Worm (Caenorhabditis elegans) whole organism, young adult: Measurements from ENCODE around the gene Y46G5A.8.

Experiments
- B0261.1 ChIP-seq: sonication (generic microtip); optimal IDR thresholded peaks from 2 replicates; lab custom pipeline; 2016; ENCODE audit warnings: mild to moderate bottlenecking, missing genetic modification characterization, moderate library complexity, missing compliant biosample characterization
- B0336.3 ChIP-seq: fragments of 200-800 bp; sonication (Bioruptor generic); IDR thresholded peaks from 2 replicates; pipeline ENCODE4 v1.3.6; 2022; ENCODE audit warnings: missing genetic modification characterization, missing compliant biosample characterization
- C17E4.6 ChIP-seq: fragments of 200-800 bp; sonication (Bioruptor generic); IDR thresholded peaks from 2 replicates; pipeline ENCODE4 v1.3.6; 2022; ENCODE audit warnings: missing genetic modification reagents, missing genetic modification characterization, missing compliant biosample characterization
- F23B12.7 ChIP-seq: sonication (generic microtip); optimal IDR thresholded peaks from 2 replicates; lab custom pipeline; 2017; ENCODE audit warnings: missing genetic modification characterization, mild to moderate bottlenecking, missing compliant biosample characterization, antibody characterized with exemption, moderate library complexity; ENCODE audit not compliant: insufficient read depth
- F37B4.10 ChIP-seq: fragments of 200-800 bp; sonication (Bioruptor generic); IDR thresholded peaks from 2 replicates; pipeline ENCODE4 v1.3.6; 2022; ENCODE audit warnings: missing genetic modification characterization, missing compliant biosample characterization
- F52B5.7 ChIP-seq: sonication (generic microtip); optimal IDR thresholded peaks from 2 replicates; lab custom pipeline; 2016; ENCODE audit warnings: mild to moderate bottlenecking, missing genetic modification characterization, missing compliant biosample characterization
- K12H6.12 ChIP-seq: fragments of 200-800 bp; sonication (Bioruptor generic); optimal IDR thresholded peaks from 2 replicates; lab custom pipeline; 2018; ENCODE audit warnings: mild to moderate bottlenecking, missing genetic modification characterization, missing compliant biosample characterization
- Y79H2A.3 ChIP-seq: fragments of 200-800 bp; sonication (Bioruptor generic); conservative IDR thresholded peaks from 2 replicates; pipeline ENCODE4 v1.3.6; 2022; ENCODE audit warnings: missing genetic modification reagents, missing genetic modification characterization, missing compliant biosample characterization
- akir-1 ChIP-seq: fragments of 200-800 bp; sonication (Bioruptor generic); optimal IDR thresholded peaks from 2 replicates; lab custom pipeline; 2018; ENCODE audit warnings: mild to moderate bottlenecking, missing genetic modification characterization, moderate library complexity, missing compliant biosample characterization
- aptf-2 ChIP-seq: fragments of 200-800 bp; sonication (Bioruptor generic); conservative IDR thresholded peaks from 2 replicates; pipeline ENCODE4 v1.3.6; 2022; ENCODE audit warnings: missing genetic modification reagents, missing genetic modification characterization, missing compliant biosample characterization
- atf-7 ChIP-seq: sonication (generic microtip); optimal IDR thresholded peaks from 2 replicates; lab custom pipeline; 2017; ENCODE audit warnings: mild to moderate bottlenecking, missing genetic modification characterization, missing compliant biosample characterization
- athp-1 ChIP-seq: sonication (generic microtip); optimal IDR thresholded peaks from 2 replicates; lab custom pipeline; 2017; ENCODE audit warnings: mild to moderate bottlenecking, missing genetic modification characterization, missing compliant biosample characterization
- attf-5 ChIP-seq: fragments of 200-800 bp; sonication (Bioruptor generic); optimal IDR thresholded peaks from 2 replicates; lab custom pipeline; 2018; ENCODE audit warnings: mild to moderate bottlenecking, missing genetic modification characterization, missing compliant biosample characterization
- bed-1 ChIP-seq: fragments of 200-800 bp; sonication (Bioruptor generic); IDR thresholded peaks from 2 replicates; pipeline ENCODE4 v1.3.6; 2022; ENCODE audit warnings: missing genetic modification reagents, missing genetic modification characterization, missing compliant biosample characterization
- cebp-1 ChIP-seq, 2 experiments: fragments of 200-800 bp in 1 of 2; sonication (Bioruptor generic) in 1 of 2; sonication (generic microtip) in 1 of 2; IDR thresholded peaks in 1 of 2; optimal IDR thresholded peaks in 1 of 2; 2 replicates each; pipeline versions ENCODE4 v1.3.6 to Lab custom; 2017 to 2022; ENCODE audit warnings: missing compliant biosample characterization in 2 of 2, missing genetic modification characterization in 2 of 2, mild to moderate bottlenecking in 1 of 2, missing genetic modification reagents in 1 of 2, moderate library complexity in 1 of 2
- cebp-2 ChIP-seq: fragments of 200-800 bp; sonication (Bioruptor generic); IDR thresholded peaks from 2 replicates; pipeline ENCODE4 v1.3.6; 2022; ENCODE audit warnings: missing genetic modification characterization, missing compliant biosample characterization
- ceh-40 ChIP-seq: fragments of 200-800 bp; sonication (Bioruptor generic); IDR thresholded peaks from 2 replicates; pipeline ENCODE4 v1.3.6; 2022; ENCODE audit warnings: missing genetic modification characterization, missing compliant biosample characterization
- ceh-58 ChIP-seq: fragments of 200-800 bp; sonication (Bioruptor generic); IDR thresholded peaks from 2 replicates; pipeline ENCODE4 v1.3.6; 2022; ENCODE audit warnings: missing genetic modification characterization, missing compliant biosample characterization
- die-1 ChIP-seq: sonication (generic microtip); optimal IDR thresholded peaks from 2 replicates; lab custom pipeline; 2016; ENCODE audit warnings: missing genotype, mild to moderate bottlenecking, missing genetic modification characterization, missing compliant biosample characterization
- dpl-1 ChIP-seq: fragments of 150-350 bp; optimal IDR thresholded peaks from 2 replicates; lab custom pipeline; 2014; ENCODE audit warnings: missing biosample characterization, missing genetic modification reagents, missing genetic modification characterization
- efl-1 ChIP-seq: fragments of 150-350 bp; optimal IDR thresholded peaks from 2 replicates; lab custom pipeline; 2014; ENCODE audit warnings: missing biosample characterization, missing genetic modification reagents, missing genetic modification characterization
- egl-18 ChIP-seq: fragments of 200-800 bp; sonication (Bioruptor generic); IDR thresholded peaks from 2 replicates; pipeline ENCODE4 v1.3.6; 2022; ENCODE audit warnings: missing genetic modification reagents, missing genetic modification characterization, missing compliant biosample characterization
- ekl-4 ChIP-seq: fragments of 200-800 bp; sonication (Bioruptor generic); IDR thresholded peaks from 2 replicates; pipeline ENCODE4 v1.3.6; 2022; ENCODE audit warnings: missing genetic modification reagents, missing genetic modification characterization, missing compliant biosample characterization
- him-1 ChIP-seq: sonication (generic microtip); optimal IDR thresholded peaks from 2 replicates; lab custom pipeline; 2016; ENCODE audit warnings: missing genotype, missing genetic modification reagents, missing genetic modification characterization, missing compliant biosample characterization
- hmg-20 ChIP-seq: fragments of 200-800 bp; sonication (Bioruptor generic); IDR thresholded peaks from 2 replicates; pipeline ENCODE4 v1.3.6; 2022; ENCODE audit warnings: missing genetic modification reagents, missing genetic modification characterization, missing compliant biosample characterization
- hrde-1 ChIP-seq: sonication (generic microtip); optimal IDR thresholded peaks from 2 replicates; lab custom pipeline; 2016; ENCODE audit warnings: missing genetic modification characterization, mild to moderate bottlenecking, missing compliant biosample characterization, moderate library complexity, missing genotype, missing genetic modification reagents, borderline replicate concordance
- hsf-1 ChIP-seq: fragments of 200-800 bp; sonication (Bioruptor generic); IDR thresholded peaks from 2 replicates; pipeline ENCODE4 v1.3.6; 2022; ENCODE audit warnings: missing genetic modification reagents, missing genetic modification characterization, missing compliant biosample characterization
- let-526 ChIP-seq: fragments of 200-800 bp; sonication (Bioruptor generic); IDR thresholded peaks from 2 replicates; pipeline ENCODE4 v1.3.6; 2022; ENCODE audit warnings: missing genetic modification reagents, missing genetic modification characterization, missing compliant biosample characterization
- lin-26 ChIP-seq: fragments of 200-800 bp; sonication (Bioruptor generic); IDR thresholded peaks from 2 replicates; pipeline ENCODE4 v1.3.6; 2022; ENCODE audit warnings: missing genetic modification reagents, missing genetic modification characterization, missing compliant biosample characterization
- lin-40 ChIP-seq: sonication (generic microtip); optimal IDR thresholded peaks from 2 replicates; lab custom pipeline; 2016; ENCODE audit warnings: missing genetic modification characterization, mild to moderate bottlenecking, missing compliant biosample characterization, missing genotype, missing genetic modification reagents
- lir-1 ChIP-seq: fragments of 200-800 bp; sonication (Bioruptor generic); conservative IDR thresholded peaks from 2 replicates; pipeline ENCODE4 v1.3.6; 2022; ENCODE audit warnings: missing genetic modification reagents, missing genetic modification characterization, missing compliant biosample characterization
- lsl-1 ChIP-seq: fragments of 200-800 bp; sonication (Bioruptor generic); optimal IDR thresholded peaks from 2 replicates; lab custom pipeline; 2018; ENCODE audit warnings: mild to moderate bottlenecking, missing genetic modification characterization, moderate library complexity, missing compliant biosample characterization
- madf-3 ChIP-seq: fragments of 200-800 bp; sonication (Bioruptor generic); IDR thresholded peaks from 2 replicates; pipeline ENCODE4 v1.3.6; 2022; ENCODE audit warnings: missing genetic modification reagents, missing genetic modification characterization, missing compliant biosample characterization
- madf-8 ChIP-seq: fragments of 200-800 bp; sonication (Bioruptor generic); conservative IDR thresholded peaks from 2 replicates; pipeline ENCODE4 v1.3.6; 2022; ENCODE audit warnings: missing genetic modification reagents, missing genetic modification characterization, missing compliant biosample characterization
- mxl-1 ChIP-seq: sonication (generic microtip); optimal IDR thresholded peaks from 2 replicates; lab custom pipeline; 2016; ENCODE audit warnings: missing genetic modification characterization, missing compliant biosample characterization
- nhr-120 ChIP-seq: fragments of 200-800 bp; sonication (Bioruptor generic); IDR thresholded peaks from 2 replicates; pipeline ENCODE4 v1.3.6; 2022; ENCODE audit warnings: missing genetic modification characterization, missing compliant biosample characterization
- nhr-179 ChIP-seq: sonication (generic microtip); optimal IDR thresholded peaks from 2 replicates; lab custom pipeline; 2016; ENCODE audit warnings: mild to moderate bottlenecking, missing genetic modification characterization, missing compliant biosample characterization
- nhr-27 ChIP-seq: fragments of 200-800 bp; sonication (Bioruptor generic); optimal IDR thresholded peaks from 2 replicates; lab custom pipeline; 2018; ENCODE audit warnings: mild to moderate bottlenecking, missing genetic modification characterization, moderate library complexity, missing compliant biosample characterization
- pbrm-1 ChIP-seq: fragments of 200-800 bp; sonication (Bioruptor generic); IDR thresholded peaks from 2 replicates; pipeline ENCODE4 v1.3.6; 2022; ENCODE audit warnings: missing genetic modification reagents, missing genetic modification characterization, missing compliant biosample characterization
- rcor-1 ChIP-seq: fragments of 200-800 bp; sonication (Bioruptor generic); IDR thresholded peaks from 2 replicates; pipeline ENCODE4 v1.3.6; 2022; ENCODE audit warnings: missing genetic modification reagents, missing genetic modification characterization, missing compliant biosample characterization
- snpc-1.3 ChIP-seq: sonication (generic microtip); optimal IDR thresholded peaks from 2 replicates; lab custom pipeline; 2017; ENCODE audit warnings: missing genetic modification characterization, mild to moderate bottlenecking, missing compliant biosample characterization, antibody characterized with exemption, moderate library complexity, missing genotype, missing genetic modification reagents; ENCODE audit not compliant: insufficient read depth
- somi-1 ChIP-seq: fragments of 200-800 bp; sonication (Bioruptor generic); optimal IDR thresholded peaks from 2 replicates; lab custom pipeline; 2018; ENCODE audit warnings: mild to moderate bottlenecking, missing genetic modification characterization, missing compliant biosample characterization
- tbx-9 ChIP-seq: sonication (generic microtip); optimal IDR thresholded peaks from 2 replicates; lab custom pipeline; 2016; ENCODE audit warnings: borderline replicate concordance, missing genetic modification characterization, inconsistent platforms, missing compliant biosample characterization
- unc-130 ChIP-seq: sonication (generic microtip); optimal IDR thresholded peaks from 2 replicates; lab custom pipeline; 2016; ENCODE audit warnings: missing genetic modification reagents, missing genetic modification characterization, missing compliant biosample characterization
- zfh-2 ChIP-seq: fragments of 200-800 bp; sonication (Bioruptor generic); conservative IDR thresholded peaks from 2 replicates; pipeline ENCODE4 v1.3.6; 2022; ENCODE audit warnings: missing genetic modification reagents, missing genetic modification characterization, missing compliant biosample characterization
- ztf-18 ChIP-seq: sonication (generic microtip); optimal IDR thresholded peaks from 2 replicates; lab custom pipeline; 2016; ENCODE audit warnings: missing genotype, mild to moderate bottlenecking, missing genetic modification characterization, missing compliant biosample characterization

The Y46G5A.8 gene

ce11 chrII:12738284-12739201 lies 17.6 kb upstream of the Y46G5A.8 start, which contains the start of gene pisy-1:
TSS of gene pisy-1 (minus strand) at chrII:12738334.
- TF ChIP-seq somi-1 (GFP tag; lab: Kevin White, UChicago) (no peak), aptf-2 (no peak), let-526 (GFP tag; lab: Robert Waterston, UW) (no peak), rcor-1 (no peak), cebp-1 (GFP tag; IDR thresholded peaks at IDR 0.05; lab: Robert Waterston, UW) (no peak), cebp-1 (tag; optimal IDR thresholded peaks at IDR 0.05; lab: Kevin White, UChicago) (peak; percentile 51), hrde-1 (no peak), lsl-1 (GFP tag; lab: Kevin White, UChicago) (peak; percentile 14), snpc-1.3 (peak; percentile 31), unc-130 (no peak), B0336.3 (no peak), akir-1 (GFP tag; lab: Kevin White, UChicago) (no peak), nhr-179 (tag; lab: Kevin White, UChicago) (no peak), efl-1 (GFP tag; lab: Kevin White, UChicago) (peak; percentile 13), dpl-1 (GFP tag; lab: Kevin White, UChicago) (peak; percentile 53), K12H6.12 (tag; lab: Kevin White, UChicago) (no peak), F52B5.7 (no peak), hmg-20 (GFP tag; lab: Robert Waterston, UW) (no peak), madf-8 (GFP tag; lab: Robert Waterston, UW) (no peak), lin-26 (0 out of 2 replicates have a peak, but pooled peaks have one; percentile 44), lir-1 (GFP tag; lab: Robert Waterston, UW) (no peak), madf-3 (GFP tag; lab: Robert Waterston, UW) (peak; percentile 61), tbx-9 (tag; lab: Kevin White, UChicago) (no peak), zfh-2 (no peak), cebp-2 (GFP tag; lab: Robert Waterston, UW) (no peak), hsf-1 (GFP tag; lab: Robert Waterston, UW) (0 out of 2 replicates have a peak, but pooled peaks have one; percentile 44), attf-5 (GFP tag; lab: Kevin White, UChicago) (peak; percentile 19), F37B4.10 (GFP tag; lab: Robert Waterston, UW) (no peak), atf-7 (tag; lab: Kevin White, UChicago) (no peak), F23B12.7 (tag; lab: Kevin White, UChicago) (no peak), die-1 (tag; lab: Kevin White, UChicago) (no peak), ztf-18 (tag; lab: Kevin White, UChicago) (no peak), C17E4.6 (GFP tag; lab: Robert Waterston, UW) (no peak), mxl-1 (tag; lab: Kevin White, UChicago) (no peak), lin-40 (tag; lab: Kevin White, UChicago) (no peak), nhr-27 (tag; lab: Kevin White, UChicago) (no peak), ceh-40 (GFP tag; lab: Robert Waterston, UW) (0 out of 2 replicates have a peak, but pooled peaks have one; percentile 16), egl-18 (0 out of 2 replicates have a peak, but pooled peaks have one; percentile 44), Y79H2A.3 (GFP tag; lab: Robert Waterston, UW) (peak; percentile 58; the same call in 1 of the 2 replicates), nhr-120 (GFP tag; lab: Robert Waterston, UW) (no peak), B0261.1 (tag; lab: Kevin White, UChicago) (no peak), bed-1 (GFP tag; lab: Robert Waterston, UW) (no peak), him-1 (no peak), ekl-4 (GFP tag; lab: Robert Waterston, UW) (no peak), pbrm-1 (GFP tag; lab: Robert Waterston, UW) (peak; percentile 16; the same call in 1 of the 2 replicates), athp-1 (tag; lab: Kevin White, UChicago) (peak; percentile 18), ceh-58 (GFP tag; lab: Robert Waterston, UW) (0 out of 2 replicates have a peak, but pooled peaks have one; percentile 6)
